Worm (Caenorhabditis elegans): ENCODE data around the gene rcan-1.

- TF ChIP-seq elt-3 (tag; optimal IDR thresholded peaks at IDR 0.05) (no peak), elt-1 (tag; optimal IDR thresholded peaks at IDR 0.05) (no peak), lin-13 (GFP tag; optimal IDR thresholded peaks at IDR 0.05) (peak; percentile 12), lsy-2 (tag; optimal IDR thresholded peaks at IDR 0.05) (peak in 1 of 2 experiments; percentile 64), ceh-82 (tag; optimal IDR thresholded peaks at IDR 0.05) (no peak), nhr-11 (tag; optimal IDR thresholded peaks at IDR 0.05) (no peak), unc-39 (tag; optimal IDR thresholded peaks at IDR 0.05) (no peak)
Observed at ce11 chrIII:5715467-5715866, 31.6 kb upstream of the rcan-1 start.

Data from whole organism, L2 larva.